Fruit fly (Drosophila melanogaster) whole organism, embryonic: ENCODE data around the gene CG5104.

Experiments
- Ada2b ChIP-seq: fragments of 200-800 bp; sonication (Bioruptor generic); IDR thresholded peaks from 2 replicates; pipeline ENCODE4 v1.3.6; 2022; ENCODE audit warnings: missing biosample characterization, missing genetic modification characterization
- CG12219 ChIP-seq: fragments of 200-800 bp; sonication (Bioruptor generic); optimal IDR thresholded peaks from 3 replicates; lab custom pipeline; 2018; ENCODE audit warnings: missing biosample characterization, mild to moderate bottlenecking, missing genetic modification characterization
- CG1233 ChIP-seq: fragments of 200-800 bp; sonication (Bioruptor generic); optimal IDR thresholded peaks from 4 replicates; lab custom pipeline; 2018; ENCODE audit warnings: missing biosample characterization, mild to moderate bottlenecking, missing genetic modification characterization
- CG12659 ChIP-seq: fragments of 200-800 bp; sonication (Bioruptor generic); optimal IDR thresholded peaks from 3 replicates; lab custom pipeline; 2017; ENCODE audit warnings: mild to moderate bottlenecking, missing biosample characterization, missing genetic modification reagents, missing genetic modification characterization
- CG13296 ChIP-seq: fragments of 200-800 bp; sonication (Bioruptor generic); optimal IDR thresholded peaks from 3 replicates; lab custom pipeline; 2018; ENCODE audit warnings: missing biosample characterization, mild to moderate bottlenecking, missing genetic modification characterization
- CG13624 ChIP-seq: fragments of 200-800 bp; sonication (Bioruptor generic); optimal IDR thresholded peaks from 2 replicates; lab custom pipeline; 2016; ENCODE audit warnings: missing biosample characterization, missing genetic modification characterization
- CG14014 ChIP-seq: fragments of 200-800 bp; sonication (Bioruptor generic); IDR thresholded peaks from 2 replicates; pipeline ENCODE4 v1.3.6; 2022; ENCODE audit warnings: missing biosample characterization, missing genetic modification characterization
- CG14441 ChIP-seq: fragments of 200-800 bp; sonication (Bioruptor generic); IDR thresholded peaks from 2 replicates; pipeline ENCODE4 v1.3.6; 2022; ENCODE audit warnings: missing biosample characterization, missing genetic modification characterization
- CG16815 ChIP-seq: fragments of 200-800 bp; sonication (Bioruptor generic); optimal IDR thresholded peaks from 3 replicates; lab custom pipeline; 2017; ENCODE audit warnings: missing biosample characterization, mild to moderate bottlenecking, missing genetic modification characterization
- CG17829 ChIP-seq: fragments of 200-800 bp; optimal IDR thresholded peaks from 2 replicates; lab custom pipeline; 2019; ENCODE audit warnings: missing biosample characterization, mild to moderate bottlenecking, missing genetic modification characterization, moderate library complexity
- CG2875 ChIP-seq: fragments of 200-800 bp; sonication (Bioruptor generic); optimal IDR thresholded peaks from 2 replicates; lab custom pipeline; 2017; ENCODE audit warnings: missing biosample characterization, mild to moderate bottlenecking, missing genetic modification characterization, missing genetic modification reagents
- CG31224 ChIP-seq: fragments of 200-800 bp; sonication (Bioruptor generic); IDR thresholded peaks from 2 replicates; pipeline ENCODE4 v1.3.6; 2022; ENCODE audit warnings: missing biosample characterization, missing genetic modification characterization
- CG3281 ChIP-seq: fragments of 200-800 bp; sonication (Bioruptor generic); optimal IDR thresholded peaks from 3 replicates; lab custom pipeline; 2017; ENCODE audit warnings: missing biosample characterization, mild to moderate bottlenecking, missing genetic modification characterization
- CG43689 ChIP-seq: fragments of 200-800 bp; sonication (Bioruptor generic); IDR thresholded peaks from 2 replicates; pipeline ENCODE4 v1.3.6; 2022; ENCODE audit warnings: missing biosample characterization, missing genetic modification characterization
- CG5953 ChIP-seq: fragments of 200-800 bp; sonication (Bioruptor generic); IDR thresholded peaks from 2 replicates; pipeline ENCODE4 v1.3.6; 2022; ENCODE audit warnings: missing biosample characterization, missing genetic modification characterization
- CG6254 ChIP-seq: fragments of 200-800 bp; sonication (Bioruptor generic); optimal IDR thresholded peaks from 3 replicates; lab custom pipeline; 2017; ENCODE audit warnings: mild to moderate bottlenecking, missing biosample characterization, missing genetic modification reagents, missing genetic modification characterization
- CG8388 ChIP-seq: fragments of 200-800 bp; sonication (Bioruptor generic); optimal IDR thresholded peaks from 2 replicates; lab custom pipeline; 2019; ENCODE audit warnings: missing biosample characterization, mild to moderate bottlenecking, missing genetic modification characterization, moderate library complexity
- D19B ChIP-seq: fragments of 200-800 bp; sonication (Bioruptor generic); optimal IDR thresholded peaks from 2 replicates; lab custom pipeline; 2017; ENCODE audit warnings: missing biosample characterization, mild to moderate bottlenecking, missing genetic modification characterization
- Dref ChIP-seq: fragments of 200-800 bp; sonication (Bioruptor generic); IDR thresholded peaks from 2 replicates; pipeline ENCODE4 v1.3.6; 2022; ENCODE audit warnings: missing biosample characterization, missing genetic modification characterization
- ERR ChIP-seq: fragments of 200-800 bp; sonication (Bioruptor generic); optimal IDR thresholded peaks from 2 replicates; lab custom pipeline; 2016; ENCODE audit warnings: missing biosample characterization, missing genetic modification characterization
- Fer1 ChIP-seq: fragments of 200-800 bp; sonication (Bioruptor generic); optimal IDR thresholded peaks from 2 replicates; lab custom pipeline; 2017; ENCODE audit warnings: missing biosample characterization, mild to moderate bottlenecking, missing genetic modification characterization
- Hr51 ChIP-seq, 2 experiments: fragments of 200-800 bp; sonication (Bioruptor generic); optimal IDR thresholded peaks; 2 replicates in 1 of 2; 3 replicates in 1 of 2; lab custom pipeline; 2016 to 2018; ENCODE audit warnings: missing biosample characterization in 2 of 2, missing genetic modification characterization in 2 of 2, mild to moderate bottlenecking in 1 of 2, moderate library complexity in 1 of 2
- Lhr ChIP-seq: fragments of 200-800 bp; sonication (Bioruptor generic); optimal IDR thresholded peaks from 3 replicates; lab custom pipeline; 2017; ENCODE audit warnings: mild to moderate bottlenecking, missing biosample characterization, missing genetic modification reagents, missing genetic modification characterization
- MESR4 ChIP-seq: fragments of 200-800 bp; sonication (Bioruptor generic); optimal IDR thresholded peaks from 2 replicates; lab custom pipeline; 2018; ENCODE audit warnings: missing biosample characterization, mild to moderate bottlenecking, missing genetic modification characterization, moderate library complexity
- NfI ChIP-seq: fragments of 200-800 bp; sonication (Bioruptor generic); optimal IDR thresholded peaks from 3 replicates; lab custom pipeline; 2018; ENCODE audit warnings: missing biosample characterization, mild to moderate bottlenecking, missing genetic modification characterization, moderate library complexity
- Opbp ChIP-seq: fragments of 200-800 bp; sonication (Bioruptor generic); IDR thresholded peaks from 3 replicates; pipeline ENCODE4 v1.3.6; 2022; ENCODE audit warnings: missing biosample characterization, missing genetic modification characterization; ENCODE audit not compliant: partially characterized antibody
- Stat92E ChIP-seq, 3 experiments: fragments of >200 bp in 2 of 3; fragments of 200-800 bp in 1 of 3; sonication (Bioruptor generic) in 1 of 3; optimal IDR thresholded peaks; 2 replicates each; lab custom pipeline; 2017 to 2019; ENCODE audit warnings: missing biosample characterization in 3 of 3, missing genetic modification characterization in 3 of 3, mild to moderate bottlenecking in 1 of 3, moderate library complexity in 1 of 3
- bsh ChIP-seq, 2 experiments: fragments of 200-800 bp; sonication (Bioruptor generic); optimal IDR thresholded peaks; 2 replicates each; lab custom pipeline; 2017 to 2018; ENCODE audit warnings: mild to moderate bottlenecking in 2 of 2, missing biosample characterization in 2 of 2, missing genetic modification characterization in 2 of 2, moderate library complexity in 1 of 2
- chm ChIP-seq: fragments of 200-800 bp; sonication (Bioruptor generic); IDR thresholded peaks from 2 replicates; pipeline ENCODE4 v1.3.6; 2022; ENCODE audit warnings: missing biosample characterization, missing genetic modification characterization
- dmrt99B ChIP-seq: fragments of 200-800 bp; sonication (Bioruptor generic); optimal IDR thresholded peaks from 2 replicates; lab custom pipeline; 2018; ENCODE audit warnings: missing biosample characterization, mild to moderate bottlenecking, missing genetic modification characterization, moderate library complexity
- en ChIP-seq: fragments of 200-800 bp; sonication (Bioruptor generic); optimal IDR thresholded peaks from 2 replicates; lab custom pipeline; 2016; ENCODE audit warnings: missing biosample characterization, missing genetic modification characterization
- fd3F ChIP-seq: fragments of 200-800 bp; sonication (Bioruptor generic); optimal IDR thresholded peaks from 2 replicates; lab custom pipeline; 2018; ENCODE audit warnings: missing biosample characterization, mild to moderate bottlenecking, missing genetic modification characterization, moderate library complexity
- ftz-f1 ChIP-seq: fragments of 200-800 bp; sonication (Bioruptor generic); optimal IDR thresholded peaks from 2 replicates; lab custom pipeline; 2016; ENCODE audit warnings: missing biosample characterization, missing genetic modification characterization
- insv ChIP-seq, 2 experiments: fragments of 200-800 bp; sonication (Bioruptor generic); optimal IDR thresholded peaks; 3 replicates each; lab custom pipeline; 2016 to 2018; ENCODE audit warnings: missing biosample characterization in 2 of 2, missing genetic modification characterization in 2 of 2
- jigr1 ChIP-seq: fragments of 200-800 bp; sonication (Bioruptor generic); IDR thresholded peaks from 3 replicates; pipeline ENCODE4 v1.3.6; 2022; ENCODE audit warnings: missing biosample characterization, missing genetic modification characterization
- kah ChIP-seq: fragments of 200-800 bp; sonication (Bioruptor generic); optimal IDR thresholded peaks from 2 replicates; lab custom pipeline; 2018; ENCODE audit warnings: missing biosample characterization, mild to moderate bottlenecking, missing genetic modification characterization
- lab ChIP-seq: fragments of 200-800 bp; sonication (Bioruptor generic); optimal IDR thresholded peaks from 3 replicates; lab custom pipeline; 2017; ENCODE audit warnings: missing biosample characterization, missing genetic modification characterization, mild to moderate bottlenecking, moderate library complexity, missing genetic modification reagents
- oc ChIP-seq: fragments of 200-800 bp; sonication (Bioruptor generic); optimal IDR thresholded peaks from 2 replicates; lab custom pipeline; 2018; ENCODE audit warnings: missing biosample characterization, mild to moderate bottlenecking, missing genetic modification characterization, moderate library complexity
- peb ChIP-seq: fragments of 200-800 bp; sonication (Bioruptor generic); IDR thresholded peaks from 2 replicates; pipeline ENCODE4 v1.3.6; 2022; ENCODE audit warnings: missing biosample characterization, missing genetic modification characterization
- ranshi ChIP-seq: fragments of 200-800 bp; sonication (Bioruptor generic); IDR thresholded peaks from 2 replicates; pipeline ENCODE4 v1.3.6; 2022; ENCODE audit warnings: missing biosample characterization, missing genetic modification characterization
- row ChIP-seq: fragments of 200-800 bp; sonication (Bioruptor generic); IDR thresholded peaks from 3 replicates; pipeline ENCODE4 v1.3.6; 2022; ENCODE audit warnings: missing biosample characterization, missing genetic modification characterization
- sc ChIP-seq, 3 experiments: fragments of >200 bp in 2 of 3; fragments of 200-800 bp in 1 of 3; sonication (Bioruptor generic) in 1 of 3; optimal IDR thresholded peaks; 2 replicates in 2 of 3; 3 replicates in 1 of 3; lab custom pipeline; 2017; ENCODE audit warnings: mild to moderate bottlenecking in 1 of 3, missing biosample characterization in 1 of 3, missing genetic modification characterization in 1 of 3, missing genetic modification reagents in 1 of 3
- sens ChIP-seq: fragments of 200-800 bp; sonication (Bioruptor generic); peaks from one replicate; lab custom pipeline; 2016; ENCODE audit warnings: missing biosample characterization, missing genetic modification characterization
- slbo ChIP-seq: fragments of 200-800 bp; sonication (Bioruptor generic); IDR thresholded peaks from 2 replicates; pipeline ENCODE4 v1.3.6; 2022; ENCODE audit warnings: missing biosample characterization, missing genetic modification characterization
- tap ChIP-seq: fragments of 200-800 bp; optimal IDR thresholded peaks from 3 replicates; lab custom pipeline; 2019; ENCODE audit warnings: missing biosample characterization, mild to moderate bottlenecking, missing genetic modification characterization, moderate library complexity
- tgo ChIP-seq: fragments of 200-800 bp; sonication (Bioruptor generic); IDR thresholded peaks from 3 replicates; pipeline ENCODE4 v1.3.6; 2022; ENCODE audit warnings: missing biosample characterization, missing genetic modification characterization
- zfh2 ChIP-seq: fragments of 200-800 bp; sonication (Bioruptor generic); optimal IDR thresholded peaks from 2 replicates; lab custom pipeline; 2016; ENCODE audit warnings: missing biosample characterization, missing genetic modification characterization

The CG5104 gene

dm6 chr3L:20473021-20473799 is 47.6 kb upstream of the CG5104 start, which contains the start of the genes CG32428 and CG5969 (continued):
- TF ChIP-seq fd3F (peak; percentile 58), kah (GFP tag; lab: Kevin White, UChicago) (no peak), Fer1 (GFP tag; lab: Kevin White, UChicago) (peak; percentile 3), lab (GFP tag; lab: Kevin White, UChicago) (peak; percentile 72), ranshi (peak; percentile 57), CG3281 (peak; percentile 63), CG6254 (GFP tag; lab: Kevin White, UChicago) (peak; percentile 8), CG16815 (GFP tag; lab: Kevin White, UChicago) (peak; percentile 23), tgo (GFP tag; lab: Robert Waterston, UW) (peak; percentile 60), Dref (peak; percentile 38; the same call in 1 of the 2 replicates), chm (GFP tag; lab: Robert Waterston, UW) (peak; percentile 46; the same call in 1 of the 2 replicates), CG14014 (GFP tag; lab: Robert Waterston, UW) (peak; percentile 71), dmrt99B (tag; lab: Kevin White, UChicago) (peak; percentile 54), CG1233 (peak; percentile 46), Opbp (GFP tag; lab: Robert Waterston, UW) (0 out of 3 replicates have a peak, but pooled peaks have one; percentile 5), CG5953 (GFP tag; lab: Robert Waterston, UW) (no peak), MESR4 (GFP tag; lab: Kevin White, UChicago) (peak; percentile 44), CG2875 (GFP tag; lab: Kevin White, UChicago) (no peak), row (peak; percentile 78), CG31224 (peak; percentile 52; the same call in 1 of the 2 replicates), ftz-f1 (GFP tag; lab: Kevin White, UChicago) (peak; percentile 80), slbo (GFP tag; lab: Robert Waterston, UW) (peak; percentile 89), en (GFP tag; lab: Kevin White, UChicago) (no peak), CG12659 (peak; percentile 72), peb (GFP tag; lab: Robert Waterston, UW) (no peak), oc (tag; lab: Kevin White, UChicago) (peak; percentile 13), CG17829 (tag; lab: Kevin White, UChicago) (peak; percentile 72), D19B (GFP tag; lab: Kevin White, UChicago) (peak; percentile 24), CG43689 (GFP tag; lab: Robert Waterston, UW) (no peak), CG8388 (GFP tag; lab: Kevin White, UChicago) (peak; percentile 21), zfh2 (GFP tag; lab: Kevin White, UChicago) (peak; percentile 16), CG13624 (GFP tag; lab: Kevin White, UChicago) (peak; percentile 31), ERR (GFP tag; lab: Kevin White, UChicago) (no peak), Stat92E (GFP tag; optimal IDR thresholded peaks at IDR 0.05; lab: Kevin White, UChicago) (no peak), Ada2b (peak; percentile 50), sens (peak; percentile 22), Lhr (GFP tag; lab: Kevin White, UChicago) (peak; percentile 21), NfI (GFP tag; lab: Kevin White, UChicago) (peak; percentile 67), CG12219 (GFP tag; lab: Kevin White, UChicago) (no peak), tap (peak; percentile 38), Hr51 (GFP tag; optimal IDR thresholded peaks at IDR 0.05; lab: Kevin White, UChicago) (peak; percentile 0 to 79), jigr1 (GFP tag; lab: Robert Waterston, UW) (no peak), CG13296 (GFP tag; lab: Kevin White, UChicago) (peak; percentile 44), CG14441 (GFP tag; lab: Robert Waterston, UW) (peak; percentile 76), bsh (GFP tag; optimal IDR thresholded peaks at IDR 0.05; lab: Kevin White, UChicago) (peak in 1 of 2 experiments; percentile 35), sc (optimal IDR thresholded peaks at IDR 0.05; lab: Kevin White, UChicago) (no peak), sc (GFP tag; optimal IDR thresholded peaks at IDR 0.05; lab: Kevin White, UChicago) (no peak), insv (GFP tag; optimal IDR thresholded peaks at IDR 0.05; lab: Kevin White, UChicago) (peak in 1 of 2 experiments; percentile 70)
